Worm (Caenorhabditis elegans) whole organism, L4/young adult: ENCODE data around the gene elf-1.

Source experiments
- dao-5 ChIP-seq: sonication (generic microtip); optimal IDR thresholded peaks from 2 replicates; lab custom pipeline; 2016; ENCODE audit warnings: missing genotype, missing genetic modification characterization, moderate library complexity, missing compliant biosample characterization
- him-1 ChIP-seq: sonication (generic microtip); optimal IDR thresholded peaks from 2 replicates; lab custom pipeline; 2016; ENCODE audit warnings: missing genotype, missing genetic modification reagents, missing genetic modification characterization, missing compliant biosample characterization

DNA sequence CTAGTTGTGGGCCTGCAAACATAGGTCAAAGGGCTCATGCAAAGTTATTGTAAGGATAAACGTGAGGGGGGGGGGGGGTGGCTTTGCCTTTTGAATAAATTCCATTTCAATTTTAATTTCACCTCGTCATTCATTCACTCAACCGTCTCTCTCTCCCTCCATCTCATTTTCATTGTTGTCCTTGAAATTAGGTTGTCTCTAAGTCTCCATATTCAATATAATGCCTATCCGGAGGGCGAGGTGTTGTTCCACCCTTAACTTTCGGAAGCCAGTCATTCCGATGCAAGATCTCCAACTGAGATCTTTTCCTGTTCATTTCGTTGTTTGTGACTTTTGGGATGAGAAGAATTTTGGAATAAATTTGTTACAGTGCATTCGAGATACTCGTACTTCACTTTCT is 31.7 kb upstream of the elf-1 start:
- TF ChIP-seq him-1 (tag; lab: Kevin White, UChicago) (no peak), dao-5 (tag; lab: Kevin White, UChicago) (no peak)
